Worm (Caenorhabditis elegans) whole organism, late embryonic: ENCODE data around the gene sto-1.

Experiments
- ceh-9 ChIP-seq: sonication (generic microtip); optimal IDR thresholded peaks from 2 replicates; lab custom pipeline; 2016; ENCODE audit warnings: mild to moderate bottlenecking, missing genetic modification characterization, inconsistent platforms, missing compliant biosample characterization
- fax-1 ChIP-seq: sonication (generic microtip); optimal IDR thresholded peaks from 2 replicates; lab custom pipeline; 2016; ENCODE audit warnings: missing genotype, missing genetic modification characterization, missing compliant biosample characterization
- fkh-10 ChIP-seq: fragments of 150-350 bp; optimal IDR thresholded peaks from 2 replicates; lab custom pipeline; 2014; ENCODE audit warnings: missing biosample characterization, missing genetic modification reagents, missing genetic modification characterization
- hlh-30 ChIP-seq: sonication (generic microtip); optimal IDR thresholded peaks from 2 replicates; lab custom pipeline; 2017; ENCODE audit warnings: antibody characterized with exemption, missing genetic modification characterization, missing compliant biosample characterization; ENCODE audit not compliant: insufficient read depth
- nhr-11 ChIP-seq: fragments of 150-350 bp; optimal IDR thresholded peaks from 2 replicates; lab custom pipeline; 2014; ENCODE audit warnings: missing biosample characterization, missing genetic modification characterization
- odd-2 ChIP-seq: sonication (generic microtip); optimal IDR thresholded peaks from 2 replicates; lab custom pipeline; 2017; ENCODE audit warnings: antibody characterized with exemption, mild to moderate bottlenecking, missing genetic modification characterization, missing compliant biosample characterization

ce11 chrX:7573572-7573628 lies 10.8 kb downstream of the sto-1 start, which contains the start of the genes unc-98 and F08C6.18:
- TF ChIP-seq nhr-11 (tag; lab: Kevin White, UChicago) (no peak), fkh-10 (GFP tag; lab: Kevin White, UChicago) (no peak), odd-2 (tag; lab: Kevin White, UChicago) (no peak), hlh-30 (tag; lab: Kevin White, UChicago) (no peak), fax-1 (tag; lab: Kevin White, UChicago) (no peak), ceh-9 (tag; lab: Kevin White, UChicago) (no peak)
